Worm (Caenorhabditis elegans) whole organism, mixed stage, embryonic: ENCODE measurements around the gene K07H8.8.
A peak's percentile ranks its signal among the peaks of the same experiment; 100 is the strongest.

Source experiments
- M03D4.4 ChIP-seq: sonication (generic microtip); optimal IDR thresholded peaks from 2 replicates; lab custom pipeline; 2017; ENCODE audit warnings: mild to moderate bottlenecking, missing genetic modification characterization, missing compliant biosample characterization
- bed-3 ChIP-seq: fragments of 200-800 bp; sonication (Bioruptor generic); optimal IDR thresholded peaks from 3 replicates; lab custom pipeline; 2018; ENCODE audit warnings: mild to moderate bottlenecking, missing genetic modification characterization, moderate library complexity, missing compliant biosample characterization
- blmp-1 ChIP-seq: fragments of 150-350 bp; optimal IDR thresholded peaks from 2 replicates; lab custom pipeline; 2014; ENCODE audit warnings: missing biosample characterization, missing genetic modification characterization
- ceh-39 ChIP-seq: fragments of 150-350 bp; optimal IDR thresholded peaks from 2 replicates; lab custom pipeline; 2014; ENCODE audit warnings: missing biosample characterization, missing genetic modification characterization
- ceh-43 ChIP-seq: fragments of 200-800 bp; sonication (Bioruptor generic); optimal IDR thresholded peaks from 2 replicates; lab custom pipeline; 2018; ENCODE audit warnings: mild to moderate bottlenecking, missing genetic modification characterization, moderate library complexity, missing compliant biosample characterization
- ceh-83 ChIP-seq: fragments of 200-800 bp; sonication (Bioruptor generic); optimal IDR thresholded peaks from 2 replicates; lab custom pipeline; 2018; ENCODE audit warnings: mild to moderate bottlenecking, missing genetic modification characterization, missing compliant biosample characterization
- ces-1 ChIP-seq: fragments of 150-350 bp; optimal IDR thresholded peaks from 2 replicates; lab custom pipeline; 2014; ENCODE audit warnings: missing biosample characterization, missing genetic modification reagents, missing genetic modification characterization
- cnd-1 ChIP-seq: fragments of 200-800 bp; sonication (Bioruptor generic); optimal IDR thresholded peaks from 2 replicates; lab custom pipeline; 2018; ENCODE audit warnings: mild to moderate bottlenecking, missing genetic modification characterization, missing compliant biosample characterization
- drap-1 ChIP-seq: fragments of 200-800 bp; sonication (Bioruptor generic); optimal IDR thresholded peaks from 3 replicates; lab custom pipeline; 2018; ENCODE audit warnings: mild to moderate bottlenecking, missing genetic modification characterization, missing compliant biosample characterization
- elt-1 ChIP-seq: sonication (generic microtip); optimal IDR thresholded peaks from 2 replicates; lab custom pipeline; 2017; ENCODE audit warnings: missing genetic modification characterization, mild to moderate bottlenecking, missing compliant biosample characterization, antibody characterized with exemption, moderate library complexity, borderline replicate concordance; ENCODE audit not compliant: insufficient read depth
- elt-3 ChIP-seq: fragments of 150-350 bp; optimal IDR thresholded peaks from 2 replicates; lab custom pipeline; 2014; ENCODE audit warnings: missing biosample characterization, missing genetic modification characterization
- flh-1 ChIP-seq: fragments of 200-800 bp; sonication (Bioruptor generic); optimal IDR thresholded peaks from 2 replicates; lab custom pipeline; 2018; ENCODE audit warnings: mild to moderate bottlenecking, missing genetic modification characterization, moderate library complexity, missing compliant biosample characterization
- ham-2 ChIP-seq: fragments of 200-800 bp; sonication (Bioruptor generic); optimal IDR thresholded peaks from 2 replicates; lab custom pipeline; 2018; ENCODE audit warnings: mild to moderate bottlenecking, missing genetic modification characterization, missing compliant biosample characterization
- hlh-1 ChIP-seq: fragments of 150-350 bp; optimal IDR thresholded peaks from 2 replicates; lab custom pipeline; 2014; ENCODE audit warnings: missing biosample characterization, missing genetic modification reagents, missing genetic modification characterization
- lin-13 ChIP-seq: fragments of 150-350 bp; optimal IDR thresholded peaks from 2 replicates; lab custom pipeline; 2014; ENCODE audit warnings: missing biosample characterization, missing genetic modification characterization
- lin-32 ChIP-seq: fragments of 200-800 bp; sonication (Bioruptor generic); optimal IDR thresholded peaks from 2 replicates; lab custom pipeline; 2018; ENCODE audit warnings: mild to moderate bottlenecking, missing genetic modification characterization, missing compliant biosample characterization
- lsy-2 ChIP-seq: fragments of 150-350 bp; optimal IDR thresholded peaks from 2 replicates; lab custom pipeline; 2014; ENCODE audit warnings: missing biosample characterization, missing genetic modification characterization
- mab-5 ChIP-seq: fragments of 150-350 bp; optimal IDR thresholded peaks from 2 replicates; lab custom pipeline; 2014; ENCODE audit warnings: missing biosample characterization, missing genetic modification characterization
- mep-1 ChIP-seq: fragments of 150-350 bp; optimal IDR thresholded peaks from 2 replicates; lab custom pipeline; 2017; ENCODE audit warnings: missing biosample characterization, missing genetic modification reagents, missing genetic modification characterization, inconsistent platforms
- mls-2 ChIP-seq: sonication (generic microtip); optimal IDR thresholded peaks from 2 replicates; lab custom pipeline; 2016; ENCODE audit warnings: mild to moderate bottlenecking, missing genetic modification characterization, moderate library complexity, missing compliant biosample characterization
- nhr-12 ChIP-seq: fragments of 150-350 bp; optimal IDR thresholded peaks from 2 replicates; lab custom pipeline; 2014; ENCODE audit warnings: missing biosample characterization, missing genetic modification characterization
- nhr-2 ChIP-seq: fragments of 150-350 bp; optimal IDR thresholded peaks from 2 replicates; lab custom pipeline; 2014; ENCODE audit warnings: missing biosample characterization, missing genetic modification characterization
- nhr-237 ChIP-seq: fragments of 150-350 bp; optimal IDR thresholded peaks from 2 replicates; lab custom pipeline; 2014; ENCODE audit warnings: missing biosample characterization, missing genetic modification characterization
- nhr-28 ChIP-seq: fragments of 150-350 bp; optimal IDR thresholded peaks from 2 replicates; lab custom pipeline; 2014; ENCODE audit warnings: missing biosample characterization, missing genetic modification characterization
- nhr-76 ChIP-seq: sonication (generic microtip); optimal IDR thresholded peaks from 2 replicates; lab custom pipeline; 2017; ENCODE audit warnings: missing biosample characterization, missing genetic modification characterization
- pha-4 ChIP-seq: fragments of 150-350 bp; optimal IDR thresholded peaks from 2 replicates; lab custom pipeline; 2018; ENCODE audit warnings: missing biosample characterization, missing genetic modification reagents, missing genetic modification characterization
- sem-2 ChIP-seq: fragments of 200-800 bp; sonication (Bioruptor generic); optimal IDR thresholded peaks from 2 replicates; lab custom pipeline; 2018; ENCODE audit warnings: mild to moderate bottlenecking, missing genetic modification characterization, missing compliant biosample characterization
- snpc-4 ChIP-seq: fragments of 150-350 bp; optimal IDR thresholded peaks from 2 replicates; lab custom pipeline; 2014; ENCODE audit warnings: missing biosample characterization, missing genetic modification characterization
- sptf-1 ChIP-seq: sonication (generic microtip); optimal IDR thresholded peaks from 2 replicates; lab custom pipeline; 2017; ENCODE audit warnings: mild to moderate bottlenecking, missing genetic modification characterization, moderate library complexity, missing compliant biosample characterization
- tbx-8 ChIP-seq: fragments of 200-800 bp; sonication (Bioruptor generic); optimal IDR thresholded peaks from 2 replicates; lab custom pipeline; 2018; ENCODE audit warnings: mild to moderate bottlenecking, missing genetic modification characterization, moderate library complexity, missing compliant biosample characterization
- unc-120 ChIP-seq: sonication (generic microtip); optimal IDR thresholded peaks from 2 replicates; lab custom pipeline; 2017; ENCODE audit warnings: missing genetic modification characterization, missing compliant biosample characterization; ENCODE audit not compliant: poor library complexity, severe bottlenecking
- unc-39 ChIP-seq: fragments of 150-350 bp; optimal IDR thresholded peaks from 2 replicates; lab custom pipeline; 2014; ENCODE audit warnings: missing biosample characterization, missing genetic modification characterization
- unc-62 ChIP-seq: fragments of 150-350 bp; optimal IDR thresholded peaks from 2 replicates; lab custom pipeline; 2014; ENCODE audit warnings: missing biosample characterization, missing genetic modification reagents, missing genetic modification characterization
- zip-8 ChIP-seq: fragments of 150-350 bp; optimal IDR thresholded peaks from 2 replicates; lab custom pipeline; 2014; ENCODE audit warnings: missing biosample characterization, missing genetic modification characterization
- ztf-11 ChIP-seq: fragments of 150-350 bp; optimal IDR thresholded peaks from 2 replicates; lab custom pipeline; 2014; ENCODE audit warnings: missing biosample characterization, missing genetic modification characterization

K07H8.8 gene

ce11 chrIV:8259904-8260303, 8.3 kb downstream of the K07H8.8 start, which contains the start of gene K07H8.7:
Gene K07H8.7 (minus strand): TSS chrIV:8260004.
- TF ChIP-seq elt-3 (tag; lab: Kevin White, UChicago) (no peak), pha-4 (tag; lab: Kevin White, UChicago) (no peak), lsy-2 (tag; lab: Kevin White, UChicago) (no peak), tbx-8 (GFP tag; lab: Kevin White, UChicago) (no peak), elt-1 (tag; lab: Kevin White, UChicago) (no peak)

ce11 chrIV:8255221-8255620, 13.0 kb downstream of the K07H8.8 start:
- no peak for TF ChIP-seq unc-39 (tag; lab: Kevin White, UChicago)
- TF ChIP-seq mep-1 (tag; lab: Kevin White, UChicago) = no peak
- no peak for TF ChIP-seq ces-1 (GFP tag; lab: Kevin White, UChicago)
- peak; percentile 56 for TF ChIP-seq elt-1 (tag; lab: Kevin White, UChicago)
- no peak for TF ChIP-seq unc-62 (GFP tag; lab: Kevin White, UChicago)
- no peak for TF ChIP-seq blmp-1

- TF ChIP-seq blmp-1 (no peak), mep-1 (tag; lab: Kevin White, UChicago) (no peak), elt-1 (tag; lab: Kevin White, UChicago) (peak; percentile 16), cnd-1 (tag; lab: Kevin White, UChicago) (no peak), nhr-28 (tag; lab: Kevin White, UChicago) (no peak), mls-2 (tag; lab: Kevin White, UChicago) (no peak), bed-3 (GFP tag; lab: Kevin White, UChicago) (no peak)
These were observed 14.0 kb downstream of the K07H8.8 start for ce11 chrIV:8254193-8254592.

- TF ChIP-seq M03D4.4 (tag; lab: Kevin White, UChicago) = peak; percentile 97
- peak; percentile 95 for TF ChIP-seq ceh-43
- no peak for TF ChIP-seq nhr-2 (tag; lab: Kevin White, UChicago)
- TF ChIP-seq tbx-8 (GFP tag; lab: Kevin White, UChicago) = peak; percentile 92
- no peak for TF ChIP-seq zip-8 (tag; lab: Kevin White, UChicago)
- peak; percentile 15 for TF ChIP-seq ztf-11 (tag; lab: Kevin White, UChicago)
- peak; percentile 98 for TF ChIP-seq drap-1
- TF ChIP-seq nhr-237 (tag; lab: Kevin White, UChicago) = peak; percentile 23
- peak; percentile 98 for TF ChIP-seq sptf-1 (tag; lab: Kevin White, UChicago)
- TF ChIP-seq elt-1 (tag; lab: Kevin White, UChicago) = peak; percentile 66
- no peak for TF ChIP-seq snpc-4 (tag; lab: Kevin White, UChicago)
- peak; percentile 30 for TF ChIP-seq lin-13 (tag; lab: Kevin White, UChicago)
- peak; percentile 95 for TF ChIP-seq sem-2 (GFP tag; lab: Kevin White, UChicago)
- peak; percentile 47 for TF ChIP-seq lsy-2 (tag; lab: Kevin White, UChicago)
- peak; percentile 49 for TF ChIP-seq nhr-76 (tag; lab: Kevin White, UChicago)
- TF ChIP-seq mab-5 (tag; lab: Kevin White, UChicago) = no peak
- peak; percentile 64 for TF ChIP-seq unc-62 (GFP tag; lab: Kevin White, UChicago)
- peak; percentile 94 for TF ChIP-seq bed-3 (GFP tag; lab: Kevin White, UChicago)
- peak; percentile 5 for TF ChIP-seq nhr-12 (tag; lab: Kevin White, UChicago)
- TF ChIP-seq elt-3 (tag; lab: Kevin White, UChicago) = peak; percentile 77
- peak; percentile 2 for TF ChIP-seq ces-1 (GFP tag; lab: Kevin White, UChicago)
- TF ChIP-seq ceh-83 (GFP tag; lab: Kevin White, UChicago) = peak; percentile 99
- peak; percentile 45 for TF ChIP-seq hlh-1 (tag; lab: Kevin White, UChicago)
- peak; percentile 73 for TF ChIP-seq mep-1 (tag; lab: Kevin White, UChicago)
- peak; percentile 68 for TF ChIP-seq unc-39 (tag; lab: Kevin White, UChicago)
- TF ChIP-seq lin-32 (GFP tag; lab: Kevin White, UChicago) = peak; percentile 97
- peak; percentile 97 for TF ChIP-seq cnd-1 (tag; lab: Kevin White, UChicago)
- peak; percentile 98 for TF ChIP-seq mls-2 (tag; lab: Kevin White, UChicago)
- peak; percentile 97 for TF ChIP-seq unc-120
- no peak for TF ChIP-seq ceh-39 (tag; lab: Kevin White, UChicago)
- peak; percentile 86 for TF ChIP-seq pha-4 (tag; lab: Kevin White, UChicago)
- peak; percentile 80 for TF ChIP-seq nhr-28 (tag; lab: Kevin White, UChicago)
- peak; percentile 92 for TF ChIP-seq flh-1 (GFP tag; lab: Kevin White, UChicago)
- TF ChIP-seq blmp-1 = peak; percentile 5
- TF ChIP-seq ham-2 (GFP tag; lab: Kevin White, UChicago) = peak; percentile 89
These were observed 15.4 kb downstream of the K07H8.8 start for ce11 chrIV:8252856-8253255.
